Worm (Caenorhabditis elegans) whole organism, L3 larva: ENCODE measurements around the gene hrg-7.

Experiments
- aly-2 ChIP-seq: fragments of 150-350 bp; optimal IDR thresholded peaks from 2 replicates; lab custom pipeline; 2014; ENCODE audit warnings: missing biosample characterization, missing genetic modification characterization
- ama-1 ChIP-seq: fragments of 150-350 bp; optimal IDR thresholded peaks from 2 replicates; lab custom pipeline; 2018
- mdl-1 ChIP-seq: fragments of 150-350 bp; optimal IDR thresholded peaks from 2 replicates; lab custom pipeline; 2014; ENCODE audit warnings: missing biosample characterization, missing genetic modification characterization
- nhr-12 ChIP-seq: fragments of 150-350 bp; optimal IDR thresholded peaks from 2 replicates; lab custom pipeline; 2014; ENCODE audit warnings: missing biosample characterization, missing genetic modification characterization

DNA sequence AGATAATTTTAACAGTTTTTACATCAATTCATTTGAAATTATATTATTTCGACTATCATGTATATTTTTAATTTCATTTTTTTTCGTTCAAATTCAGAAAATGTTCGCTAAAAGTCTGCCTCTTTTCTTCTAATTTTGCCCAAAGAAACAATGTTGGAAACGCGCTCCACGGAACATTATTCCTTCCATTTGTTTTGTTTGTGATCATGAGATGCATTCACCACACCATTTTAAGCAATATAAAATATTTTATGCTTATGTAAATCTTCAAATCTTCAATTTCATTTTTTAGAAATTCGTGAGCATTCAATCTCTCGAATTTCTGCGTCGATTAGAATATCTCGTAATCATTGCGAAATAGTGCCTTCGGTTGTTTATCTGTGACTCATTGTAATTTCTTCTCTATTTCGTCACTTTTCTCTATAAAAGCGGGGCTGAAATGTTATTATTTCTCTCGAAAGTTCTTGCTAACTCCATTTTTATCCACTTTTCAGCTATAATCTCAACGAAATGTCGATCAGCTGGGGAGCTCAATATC, 44.4 kb upstream of the hrg-7 start, which contains the start of gene istr-1:
- TF ChIP-seq aly-2 (tag; lab: Kevin White, UChicago): no peak
- TF ChIP-seq ama-1: no peak
- no peak for TF ChIP-seq mdl-1 (tag; lab: Kevin White, UChicago)
- no peak for TF ChIP-seq nhr-12
